Worm (Caenorhabditis elegans) whole organism, L1 larva: ENCODE data around the gene pmp-1.

ENCODE experiments used
- aha-1 ChIP-seq: fragments of 150-350 bp; optimal IDR thresholded peaks from 2 replicates; lab custom pipeline; 2014; ENCODE audit warnings: missing biosample characterization, missing genetic modification characterization
- ceh-88 ChIP-seq: fragments of 200-800 bp; sonication (Bioruptor generic); IDR thresholded peaks from 2 replicates; pipeline ENCODE4 v1.3.6; 2022; ENCODE audit warnings: missing genetic modification characterization, missing compliant biosample characterization
- ceh-90 ChIP-seq: sonication (generic microtip); optimal IDR thresholded peaks from 2 replicates; lab custom pipeline; 2016; ENCODE audit warnings: missing genetic modification characterization, missing compliant biosample characterization
- elt-2 ChIP-seq: sonication (generic microtip); optimal IDR thresholded peaks from 2 replicates; lab custom pipeline; 2016; ENCODE audit warnings: missing genetic modification characterization, mild to moderate bottlenecking, inconsistent platforms, missing compliant biosample characterization, missing genetic modification reagents
- elt-3 ChIP-seq, 6 experiments: fragments of 150-350 bp in 1 of 6; sonication (generic microtip); optimal IDR thresholded peaks; 2 replicates each; lab custom pipeline; 2017 to 2018; ENCODE audit warnings: missing biosample characterization in 6 of 6, missing genetic modification characterization in 6 of 6, inconsistent platforms in 1 of 6
- lin-13 ChIP-seq: fragments of 150-350 bp; optimal IDR thresholded peaks from 2 replicates; lab custom pipeline; 2014; ENCODE audit warnings: missing biosample characterization, missing genetic modification reagents, missing genetic modification characterization
- lin-35 ChIP-seq, 2 experiments: fragments of 150-350 bp; optimal IDR thresholded peaks; 2 replicates each; lab custom pipeline; 2014; ENCODE audit warnings: missing biosample characterization in 2 of 2, missing genetic modification characterization in 2 of 2, missing genetic modification reagents in 2 of 2
- lin-39 ChIP-seq: fragments of 150-350 bp; optimal IDR thresholded peaks from 2 replicates; lab custom pipeline; 2014; ENCODE audit warnings: missing biosample characterization, missing genetic modification reagents, missing genetic modification characterization
- nhr-76 ChIP-seq: sonication (generic microtip); optimal IDR thresholded peaks from 2 replicates; lab custom pipeline; 2017; ENCODE audit warnings: missing biosample characterization, missing genetic modification characterization
- pqm-1 ChIP-seq: sonication (generic microtip); optimal IDR thresholded peaks from 3 replicates; lab custom pipeline; 2017; ENCODE audit warnings: missing biosample characterization, missing genetic modification characterization
- skn-1 ChIP-seq: fragments of 150-350 bp; optimal IDR thresholded peaks from 2 replicates; lab custom pipeline; 2014; ENCODE audit warnings: missing biosample characterization, missing genetic modification characterization
- unc-130 ChIP-seq: fragments of 150-350 bp; optimal IDR thresholded peaks from 2 replicates; lab custom pipeline; 2017; ENCODE audit warnings: missing biosample characterization, missing genetic modification characterization, inconsistent platforms

ce11 chrII:6880067-6880466 is 3.5 kb downstream of the pmp-1 start, which contains the start of gene C44B7.7:
- TF ChIP-seq elt-2 (tag; lab: Kevin White, UChicago) (no peak), lin-13 (GFP tag; lab: Kevin White, UChicago) (no peak), ceh-88 (no peak), lin-39 (tag; lab: Kevin White, UChicago) (no peak), ceh-90 (tag; lab: Kevin White, UChicago) (no peak), elt-3 (tag; optimal IDR thresholded peaks at IDR 0.05; lab: Kevin White, UChicago) (no peak), nhr-76 (tag; lab: Kevin White, UChicago) (no peak), unc-130 (no peak), lin-35 (GFP tag; optimal IDR thresholded peaks at IDR 0.05; lab: Kevin White, UChicago) (no peak), aha-1 (tag; lab: Kevin White, UChicago) (no peak), skn-1 (tag; lab: Kevin White, UChicago) (no peak), pqm-1 (tag; lab: Kevin White, UChicago) (no peak)
